Fruit fly (Drosophila melanogaster): ENCODE results near the gene GluRS-m.

- TF ChIP-seq psq (optimal IDR thresholded peaks at IDR 0.05) (no peak), CG8478 (optimal IDR thresholded peaks at IDR 0.05) (no peak), pan (optimal IDR thresholded peaks at IDR 0.05) (no peak), usp (GFP tag; optimal IDR thresholded peaks at IDR 0.05) (no peak), EcR (GFP tag; optimal IDR thresholded peaks at IDR 0.05) (no peak)
Observed at dm6 chr3L:16391257-16391656, 25.7 kb downstream of the GluRS-m start.

Data from whole organism.